Fruit fly (Drosophila melanogaster): Measurements from ENCODE around the gene TTLL6B.

The TTLL6B gene

DNA sequence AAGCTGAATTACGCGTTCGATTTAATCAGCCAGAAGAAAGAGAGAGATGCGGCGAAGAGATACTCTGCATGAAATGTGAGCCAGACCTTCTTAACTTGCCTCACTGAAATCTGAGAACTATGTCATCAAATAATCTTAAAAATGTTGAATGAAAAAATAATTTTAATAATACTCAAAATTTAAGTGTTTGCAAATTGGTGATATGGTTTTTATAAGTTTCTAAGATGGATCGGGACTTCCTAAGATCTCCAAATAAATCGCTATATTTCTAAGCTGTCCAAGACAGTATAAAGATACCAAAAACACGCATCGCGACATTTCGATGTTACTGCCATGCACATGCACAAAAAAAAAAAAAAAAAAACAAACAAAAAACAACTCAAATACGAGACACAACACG, 35.9 kb downstream of the TTLL6B start:
- TF ChIP-seq CG13204 (GFP tag; optimal IDR thresholded peaks at IDR 0.05) (no peak), CG14655 (GFP tag; optimal IDR thresholded peaks at IDR 0.05) (peak; percentile 14)

DNA sequence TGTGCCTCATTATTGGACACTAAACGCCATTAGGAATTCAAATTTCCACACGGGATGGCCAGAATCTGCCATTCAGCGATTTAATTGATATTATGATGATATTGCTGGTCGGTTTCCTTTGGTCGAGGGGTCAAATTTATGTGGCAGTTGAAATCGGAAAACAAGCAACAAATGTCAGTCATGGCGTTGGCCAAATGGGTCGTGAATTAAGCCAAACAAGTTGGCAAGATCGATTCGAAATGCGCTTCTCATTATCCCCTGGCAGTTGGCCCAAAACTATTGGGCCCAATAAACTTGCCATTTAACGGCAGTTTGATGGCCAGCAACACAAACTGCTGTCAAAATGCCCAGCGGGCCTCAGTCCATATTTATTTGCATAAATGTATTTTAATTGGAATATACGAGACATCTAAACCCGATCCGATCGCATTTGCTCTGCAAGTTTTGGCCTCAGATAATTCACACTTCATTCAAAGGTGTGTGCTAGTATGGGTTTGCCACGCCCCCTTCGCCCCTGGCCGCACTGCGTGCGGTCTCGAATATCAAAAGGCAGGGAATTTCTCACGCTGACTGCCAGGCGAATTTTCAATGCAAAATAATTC, 37.7 kb downstream of the TTLL6B start:
- TF ChIP-seq D1 (tag; optimal IDR thresholded peaks at IDR 0.05): no peak
- no peak for TF ChIP-seq gl (tag; optimal IDR thresholded peaks at IDR 0.05)
- TF ChIP-seq CG4496 (GFP tag; IDR thresholded peaks at IDR 0.05): no peak
- no peak for TF ChIP-seq CG10348 (GFP tag; IDR thresholded peaks at IDR 0.05)
- 0 out of 3 replicates have a peak, but pooled peaks have one; percentile 18 for TF ChIP-seq fd96Ca (GFP tag; IDR thresholded peaks at IDR 0.05)
- no peak for TF ChIP-seq Pif1A (GFP tag; optimal IDR thresholded peaks at IDR 0.05)

DNA sequence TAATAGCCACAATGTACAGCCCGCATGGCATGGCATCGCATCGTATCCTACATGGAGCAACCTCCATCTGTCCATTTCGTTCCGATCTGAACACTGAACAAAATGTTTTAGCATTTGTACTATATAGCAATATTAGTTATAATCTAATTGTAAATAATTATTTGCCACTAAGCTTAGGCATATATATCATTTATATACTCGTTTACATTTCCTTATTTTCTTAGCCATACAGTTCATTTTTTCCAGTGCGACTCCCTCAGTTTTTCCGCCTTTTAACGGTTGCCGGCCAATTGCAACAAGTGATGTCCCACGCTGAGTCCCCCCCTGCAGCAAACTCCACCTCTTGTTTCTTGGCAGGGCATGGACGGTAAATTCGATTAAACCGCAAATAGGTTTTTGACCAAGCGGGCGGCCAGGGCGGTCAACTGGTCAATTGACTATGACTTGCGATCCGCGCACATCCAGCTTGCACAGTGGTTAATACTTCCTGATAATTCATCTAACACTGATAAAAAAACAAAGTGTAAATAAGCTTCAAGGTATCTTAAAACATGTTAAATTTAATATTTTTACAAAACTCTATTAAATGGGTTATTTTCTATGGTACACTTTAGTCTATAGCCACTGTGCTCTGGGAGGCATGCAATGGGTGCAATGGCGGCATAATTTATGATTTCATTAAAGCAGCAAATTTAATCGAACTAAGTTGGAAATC, 41.1 kb downstream of the TTLL6B start:
- TF ChIP-seq CG9948 (tag; optimal IDR thresholded peaks at IDR 0.05): no peak
- 0 out of 3 replicates have a peak, but pooled peaks have one; percentile 22 for TF ChIP-seq fd96Ca (GFP tag; IDR thresholded peaks at IDR 0.05)
- TF ChIP-seq CG32121 (GFP tag; IDR thresholded peaks at IDR 0.05): peak; percentile 58; the same call in 1 of the 2 replicates
- TF ChIP-seq CG14655 (GFP tag; optimal IDR thresholded peaks at IDR 0.05): peak; percentile 31
- no peak for TF ChIP-seq gl (tag; optimal IDR thresholded peaks at IDR 0.05)
- peak; percentile 16 for TF ChIP-seq Pif1A (GFP tag; optimal IDR thresholded peaks at IDR 0.05)
- no peak for TF ChIP-seq Pif1B (GFP tag; optimal IDR thresholded peaks at IDR 0.05)
- no peak for TF ChIP-seq CG34367 (tag; optimal IDR thresholded peaks at IDR 0.05)
- no peak for TF ChIP-seq EcR (GFP tag; optimal IDR thresholded peaks at IDR 0.05)
- TF ChIP-seq CG13204 (GFP tag; optimal IDR thresholded peaks at IDR 0.05): no peak
- no peak for TF ChIP-seq rn (GFP tag; IDR thresholded peaks at IDR 0.05)
- no peak for TF ChIP-seq CG8159 (tag; optimal IDR thresholded peaks at IDR 0.05)
- TF ChIP-seq CG15710 (tag; optimal IDR thresholded peaks at IDR 0.05): no peak
- TF ChIP-seq CG4496 (GFP tag; IDR thresholded peaks at IDR 0.05): 0 out of 3 replicates have a peak, but pooled peaks have one; percentile 18
- TF ChIP-seq D1 (tag; optimal IDR thresholded peaks at IDR 0.05): no peak
- TF ChIP-seq Ets98B (GFP tag; IDR thresholded peaks at IDR 0.05): peak; percentile 32
- no peak for TF ChIP-seq CG10348 (GFP tag; IDR thresholded peaks at IDR 0.05)
- TF ChIP-seq Snoo (tag; optimal IDR thresholded peaks at IDR 0.05): no peak
- TF ChIP-seq CG12605 (GFP tag; IDR thresholded peaks at IDR 0.05): no peak; the same call in 1 of the 2 replicates
- TF ChIP-seq CG17806 (tag; optimal IDR thresholded peaks at IDR 0.05): no peak
- TF ChIP-seq CG8301 (tag; optimal IDR thresholded peaks at IDR 0.05): peak; percentile 5

DNA sequence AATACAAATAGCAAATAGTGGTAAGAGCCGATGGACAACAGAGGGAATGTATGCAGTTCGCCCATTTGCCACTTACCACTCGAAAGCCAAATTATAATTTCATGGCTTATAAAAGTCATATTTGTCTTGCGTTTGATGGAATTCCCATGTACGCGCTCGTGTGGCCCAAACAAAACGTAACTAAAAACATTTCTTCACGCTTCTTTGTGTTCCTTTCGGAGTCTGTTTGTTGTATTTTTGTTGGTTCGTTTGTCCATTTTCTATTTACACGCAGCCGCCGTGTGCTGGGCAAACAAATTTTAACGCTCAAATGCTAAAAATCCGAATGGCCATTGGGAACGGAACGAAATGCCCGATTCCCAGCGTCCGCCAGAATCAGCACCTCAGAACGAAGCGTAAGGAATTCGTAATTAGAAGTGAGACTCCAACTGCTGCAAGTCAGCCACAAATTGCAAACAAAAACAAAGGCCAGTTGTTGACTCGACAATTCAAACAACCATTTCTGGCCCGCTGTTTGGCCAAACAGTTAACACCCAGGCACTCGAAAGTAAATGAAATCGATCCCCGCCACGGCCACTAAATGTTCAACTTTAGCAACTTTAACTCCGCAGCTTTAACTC, 42.0 kb downstream of the TTLL6B start:
- no peak for TF ChIP-seq Ets98B (GFP tag; IDR thresholded peaks at IDR 0.05)
- no peak for TF ChIP-seq fd96Ca (GFP tag; IDR thresholded peaks at IDR 0.05)

DNA sequence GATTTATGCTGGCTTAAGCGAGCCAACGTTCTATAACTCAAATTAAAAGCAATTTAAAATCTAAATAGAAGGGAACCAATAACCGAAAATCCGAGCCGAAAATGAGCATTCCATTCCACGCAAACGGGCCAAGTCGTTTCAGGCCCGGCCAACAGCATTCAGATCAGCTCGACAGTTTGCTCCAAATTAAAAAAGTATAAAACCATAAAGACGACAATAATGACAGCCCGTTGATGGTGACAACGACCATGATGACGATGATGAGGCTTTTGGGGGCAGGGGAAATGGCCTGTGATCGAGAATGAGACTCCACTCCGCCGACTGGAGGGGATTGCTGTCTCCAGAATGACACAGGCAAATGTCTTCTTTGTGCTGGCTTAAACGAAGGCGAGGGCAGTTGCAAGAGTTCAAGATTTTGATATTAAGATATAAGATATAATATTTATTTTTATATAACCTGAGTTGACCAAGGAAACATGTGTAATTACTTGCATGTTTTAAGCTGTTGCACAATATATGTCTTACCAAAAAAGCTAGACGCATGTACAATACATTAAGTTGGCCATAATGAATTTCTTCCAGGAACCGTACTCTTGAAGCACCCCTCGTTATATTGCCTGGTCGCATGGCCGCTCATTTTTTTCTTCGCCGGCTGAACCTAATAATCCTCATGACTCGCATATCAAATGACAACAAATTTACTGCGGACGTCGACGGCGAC, 46.0 kb downstream of the TTLL6B start:
- peak; percentile 36 for TF ChIP-seq CG8301 (tag; optimal IDR thresholded peaks at IDR 0.05)
- no peak for TF ChIP-seq CG32121 (GFP tag; IDR thresholded peaks at IDR 0.05)
- peak; percentile 5 for TF ChIP-seq gl (tag; optimal IDR thresholded peaks at IDR 0.05)
- no peak for TF ChIP-seq Pif1B (GFP tag; optimal IDR thresholded peaks at IDR 0.05)
- no peak for TF ChIP-seq rn (GFP tag; IDR thresholded peaks at IDR 0.05)
- TF ChIP-seq CG10348 (GFP tag; IDR thresholded peaks at IDR 0.05): no peak
- TF ChIP-seq Ets98B (GFP tag; IDR thresholded peaks at IDR 0.05): no peak
- TF ChIP-seq CG34367 (tag; optimal IDR thresholded peaks at IDR 0.05): no peak
- peak; percentile 73 for TF ChIP-seq CG17806 (tag; optimal IDR thresholded peaks at IDR 0.05)
- peak; percentile 79 for TF ChIP-seq CG8159 (tag; optimal IDR thresholded peaks at IDR 0.05)
- TF ChIP-seq CG15710 (tag; optimal IDR thresholded peaks at IDR 0.05): peak; percentile 63
- no peak for TF ChIP-seq Pif1A (GFP tag; optimal IDR thresholded peaks at IDR 0.05)
- TF ChIP-seq EcR (GFP tag; optimal IDR thresholded peaks at IDR 0.05): peak; percentile 43
- no peak for TF ChIP-seq CG4496 (GFP tag; IDR thresholded peaks at IDR 0.05)
- TF ChIP-seq fd96Ca (GFP tag; IDR thresholded peaks at IDR 0.05): no peak
- peak; percentile 61 for TF ChIP-seq Snoo (tag; optimal IDR thresholded peaks at IDR 0.05)
- TF ChIP-seq CG9948 (tag; optimal IDR thresholded peaks at IDR 0.05): peak; percentile 70
- TF ChIP-seq CG14655 (GFP tag; optimal IDR thresholded peaks at IDR 0.05): peak; percentile 59
- TF ChIP-seq CG13204 (GFP tag; optimal IDR thresholded peaks at IDR 0.05): no peak
- TF ChIP-seq CG12605 (GFP tag; IDR thresholded peaks at IDR 0.05): no peak
- TF ChIP-seq D1 (tag; optimal IDR thresholded peaks at IDR 0.05): no peak

DNA sequence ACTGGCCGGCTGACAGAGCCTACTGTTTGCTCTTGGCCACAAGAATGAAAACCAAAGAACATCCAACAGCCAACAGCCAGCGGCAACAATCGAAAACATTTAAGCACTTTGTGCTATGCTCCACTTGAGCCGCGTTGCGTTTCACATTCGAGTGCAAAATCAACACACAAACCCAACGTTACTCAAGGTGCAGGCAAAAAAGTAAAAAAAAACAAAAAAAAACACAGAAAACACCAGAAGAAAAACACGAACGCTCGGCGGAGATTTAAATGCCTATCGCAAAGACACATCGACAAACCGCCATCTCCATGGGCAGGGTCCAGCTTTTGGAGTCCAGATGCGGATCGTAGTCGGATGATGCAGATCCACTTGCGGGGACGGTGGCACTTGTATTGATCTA, 47.0 kb downstream of the TTLL6B start:
- TF ChIP-seq CG17806 (tag; optimal IDR thresholded peaks at IDR 0.05) (no peak), gl (tag; optimal IDR thresholded peaks at IDR 0.05) (peak; percentile 4)
